Fruit fly (Drosophila melanogaster) whole organism, pupa: Measurements from ENCODE around the gene CG34382.

Experiments used
- CG13204 ChIP-seq: fragments of 200-800 bp; sonication (Bioruptor generic); optimal IDR thresholded peaks from 2 replicates; lab custom pipeline; 2018; ENCODE audit warnings: missing biosample characterization, mild to moderate bottlenecking, missing genetic modification characterization, moderate library complexity
- EcR ChIP-seq: fragments of 200-800 bp; sonication (Bioruptor generic); optimal IDR thresholded peaks from 3 replicates; lab custom pipeline; 2019; ENCODE audit warnings: missing biosample characterization, missing genetic modification characterization, mild to moderate bottlenecking, moderate library complexity, missing genetic modification reagents
- Pif1A ChIP-seq: fragments of 200-800 bp; sonication (Bioruptor generic); optimal IDR thresholded peaks from 3 replicates; lab custom pipeline; 2016; ENCODE audit warnings: missing biosample characterization, missing genetic modification characterization

- TF ChIP-seq CG13204 (GFP tag; lab: Kevin White, UChicago): no peak
- no peak for TF ChIP-seq EcR
- no peak for TF ChIP-seq Pif1A (GFP tag; lab: Kevin White, UChicago)
These were observed 26.2 kb downstream of the CG34382 start for dm6 chr3L:9904988-9905387.
